Fruit fly (Drosophila melanogaster): ENCODE results near the gene Nepl8.

Nepl8 gene

DNA sequence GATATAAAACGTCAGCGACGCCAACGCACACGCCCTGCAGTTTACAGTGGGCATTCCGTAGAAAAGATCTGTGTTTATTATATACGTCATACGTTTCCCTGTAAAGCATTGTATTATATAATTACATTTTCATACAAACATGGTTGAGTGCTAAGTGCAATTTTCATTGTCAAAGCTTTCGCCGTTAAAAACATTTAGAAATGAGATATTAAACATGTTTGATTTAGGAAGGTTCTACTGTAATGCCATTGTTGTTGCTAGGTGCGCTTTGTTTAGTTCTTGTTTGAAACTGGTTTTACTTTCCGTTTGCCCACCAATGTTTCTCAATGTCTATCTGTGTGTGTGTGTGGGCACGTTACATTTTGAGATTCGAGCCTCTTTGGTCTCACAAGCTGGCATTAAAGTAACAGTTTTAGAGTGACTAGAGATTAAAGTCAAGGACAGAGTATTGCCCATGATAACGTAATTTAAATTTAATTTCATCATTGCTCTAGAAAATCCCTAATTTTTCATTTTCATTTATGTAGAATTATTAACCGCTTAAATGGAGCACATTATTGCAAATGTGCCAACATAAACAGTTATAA lies 4.8 kb downstream of the Nepl8 start (continued):
- TF ChIP-seq gcm (GFP tag; optimal IDR thresholded peaks at IDR 0.05) (peak; percentile 80), Blimp-1 (GFP tag; optimal IDR thresholded peaks at IDR 0.05) (peak; percentile 87), Lim3 (GFP tag; IDR thresholded peaks at IDR 0.05) (no peak), sim (GFP tag; IDR thresholded peaks at IDR 0.05) (0 out of 2 replicates have a peak, but pooled peaks have one; percentile 46), cad (GFP tag; optimal IDR thresholded peaks at IDR 0.05) (no peak), BtbVII (GFP tag; optimal IDR thresholded peaks at IDR 0.05) (peak; percentile 53), CG2120 (GFP tag; optimal IDR thresholded peaks at IDR 0.05) (peak; percentile 77), Hey (tag; optimal IDR thresholded peaks at IDR 0.05) (peak; percentile 11), Spps (tag; optimal IDR thresholded peaks at IDR 0.05) (peak; percentile 50), Hr3 (GFP tag; optimal IDR thresholded peaks at IDR 0.05) (peak; percentile 66), twi (tag; optimal IDR thresholded peaks at IDR 0.05) (peak; percentile 66), ttk (GFP tag; IDR thresholded peaks at IDR 0.05) (peak; percentile 72), CG17361 (GFP tag; IDR thresholded peaks at IDR 0.05) (peak; percentile 76), CG1602 (GFP tag; optimal IDR thresholded peaks at IDR 0.05) (peak; percentile 64), Sox100B (GFP tag; optimal IDR thresholded peaks at IDR 0.05) (peak; percentile 70), peb (GFP tag; IDR thresholded peaks at IDR 0.05) (peak; percentile 65), CG7928 (GFP tag; optimal IDR thresholded peaks at IDR 0.05) (no peak), CG12219 (GFP tag; optimal IDR thresholded peaks at IDR 0.05) (peak; percentile 88), luna (GFP tag; optimal IDR thresholded peaks at IDR 0.05) (no peak), nerfin-1 (tag; optimal IDR thresholded peaks at IDR 0.05) (peak; percentile 67), HmgD (GFP tag; optimal IDR thresholded peaks at IDR 0.05) (no peak), zfh1 (GFP tag; IDR thresholded peaks at IDR 0.05) (peak; percentile 75), BEAF-32 (GFP tag; optimal IDR thresholded peaks at IDR 0.05) (no peak), CG30020 (tag; optimal IDR thresholded peaks at IDR 0.05) (peak; percentile 8), Usf (GFP tag; optimal IDR thresholded peaks at IDR 0.05) (peak; percentile 22), bab2 (GFP tag; optimal IDR thresholded peaks at IDR 0.05) (peak; percentile 68), CG17385 (GFP tag; optimal IDR thresholded peaks at IDR 0.05) (peak; percentile 73), bsh (GFP tag; optimal IDR thresholded peaks at IDR 0.05) (peak; percentile 85 to 92), run (tag; optimal IDR thresholded peaks at IDR 0.05) (peak; percentile 62), org-1 (GFP tag; optimal IDR thresholded peaks at IDR 0.05) (peak; percentile 67), H15 (GFP tag; IDR thresholded peaks at IDR 0.05) (peak; percentile 57; the same call in 1 of the 3 replicates), CG10431 (GFP tag; optimal IDR thresholded peaks at IDR 0.05) (peak; percentile 41), da (GFP tag; optimal IDR thresholded peaks at IDR 0.05) (no peak), Hr51 (GFP tag; optimal IDR thresholded peaks at IDR 0.05) (peak; percentile 49 to 86), sd (tag; optimal IDR thresholded peaks at IDR 0.05) (peak; percentile 26), CG14965 (GFP tag; optimal IDR thresholded peaks at IDR 0.05; ENCODE audit: borderline replicate concordance) (no peak), cwo (GFP tag; optimal IDR thresholded peaks at IDR 0.05) (peak; percentile 70), Drgx (GFP tag; IDR thresholded peaks at IDR 0.05) (peak; percentile 88), vfl (GFP tag; optimal IDR thresholded peaks at IDR 0.05) (no peak), corto (GFP tag; optimal IDR thresholded peaks at IDR 0.05) (peak; percentile 75), btn (GFP tag; optimal IDR thresholded peaks at IDR 0.05) (peak; percentile 24), B-H1 (GFP tag; IDR thresholded peaks at IDR 0.05) (peak; percentile 54; the same call in 2 of the 3 replicates), Oli (tag; optimal IDR thresholded peaks at IDR 0.05) (peak; percentile 87), CG7556 (GFP tag; optimal IDR thresholded peaks at IDR 0.05) (peak; percentile 79), crol (GFP tag; IDR thresholded peaks at IDR 0.05) (0 out of 2 replicates have a peak, but pooled peaks have one; percentile 25), CG13775 (GFP tag; optimal IDR thresholded peaks at IDR 0.05) (peak; percentile 70), CG4404 (GFP tag; IDR thresholded peaks at IDR 0.05) (peak; percentile 70), CG14441 (GFP tag; IDR thresholded peaks at IDR 0.05) (peak; percentile 73), bigmax (GFP tag; optimal IDR thresholded peaks at IDR 0.05) (no peak), eyg (GFP tag; optimal IDR thresholded peaks at IDR 0.05) (no peak)

Measured in whole organism, embryonic.